Worm (Caenorhabditis elegans) whole organism, L2 larva: ENCODE data around the gene Y17G9B.5.
A peak's percentile ranks its signal among the peaks of the same experiment; 100 is the strongest.

Experiments
- C34F6.9 ChIP-seq: fragments of 150-350 bp; optimal IDR thresholded peaks from 2 replicates; lab custom pipeline; 2014; ENCODE audit warnings: missing biosample characterization, missing genetic modification characterization
- Y55F3AM.14 ChIP-seq: fragments of 200-800 bp; sonication (Bioruptor generic); optimal IDR thresholded peaks from 2 replicates; lab custom pipeline; 2018; ENCODE audit warnings: mild to moderate bottlenecking, missing genetic modification characterization, missing compliant biosample characterization
- ZK546.5 ChIP-seq: sonication (generic microtip); optimal IDR thresholded peaks from 2 replicates; lab custom pipeline; 2017; ENCODE audit warnings: missing biosample characterization, missing genetic modification characterization
- alr-1 ChIP-seq: fragments of 150-350 bp; optimal IDR thresholded peaks from 2 replicates; lab custom pipeline; 2014; ENCODE audit warnings: missing biosample characterization, missing genetic modification characterization
- aly-2 ChIP-seq: fragments of 150-350 bp; optimal IDR thresholded peaks from 2 replicates; lab custom pipeline; 2014; ENCODE audit warnings: missing biosample characterization, missing genetic modification characterization
- ama-1 ChIP-seq: fragments of 150-350 bp; optimal IDR thresholded peaks from 2 replicates; lab custom pipeline; 2018; ENCODE audit warnings: inconsistent platforms
- blmp-1 ChIP-seq: sonication (generic microtip); optimal IDR thresholded peaks from 2 replicates; lab custom pipeline; 2017; ENCODE audit warnings: missing genetic modification characterization, mild to moderate bottlenecking, missing compliant biosample characterization, antibody characterized with exemption, moderate library complexity; ENCODE audit not compliant: insufficient read depth
- ceh-16 ChIP-seq: fragments of 150-350 bp; optimal IDR thresholded peaks from 2 replicates; lab custom pipeline; 2014; ENCODE audit warnings: missing biosample characterization, missing genetic modification characterization
- ceh-82 ChIP-seq: fragments of 150-350 bp; optimal IDR thresholded peaks from 2 replicates; lab custom pipeline; 2014; ENCODE audit warnings: missing biosample characterization, missing genetic modification characterization
- dmd-4 ChIP-seq: sonication (generic microtip); optimal IDR thresholded peaks from 2 replicates; lab custom pipeline; 2017; ENCODE audit warnings: missing biosample characterization, missing genetic modification characterization
- egl-27 ChIP-seq: sonication (generic microtip); optimal IDR thresholded peaks from 3 replicates; lab custom pipeline; 2017; ENCODE audit warnings: missing biosample characterization, missing genetic modification reagents, missing genetic modification characterization
- fos-1 ChIP-seq: fragments of 150-350 bp; optimal IDR thresholded peaks from 2 replicates; lab custom pipeline; 2014; ENCODE audit warnings: missing biosample characterization, missing genetic modification characterization
- gmeb-1 ChIP-seq: fragments of 150-350 bp; optimal IDR thresholded peaks from 2 replicates; lab custom pipeline; 2014; ENCODE audit warnings: missing biosample characterization, missing genetic modification characterization
- lin-11 ChIP-seq: fragments of 150-350 bp; sonication (generic microtip); optimal IDR thresholded peaks from 2 replicates; lab custom pipeline; 2014; ENCODE audit warnings: missing biosample characterization, missing genetic modification characterization, inconsistent platforms, mixed read lengths
- lin-39 ChIP-seq: fragments of 150-350 bp; optimal IDR thresholded peaks from 2 replicates; lab custom pipeline; 2014; ENCODE audit warnings: missing biosample characterization, missing genetic modification reagents, missing genetic modification characterization
- lsy-2 ChIP-seq, 2 experiments: fragments of 150-350 bp in 1 of 2; sonication (generic microtip) in 1 of 2; optimal IDR thresholded peaks; 2 replicates each; lab custom pipeline; 2014 to 2017; ENCODE audit warnings: missing biosample characterization in 2 of 2, missing genetic modification characterization in 2 of 2
- mab-5 ChIP-seq: fragments of 150-350 bp; optimal IDR thresholded peaks from 2 replicates; lab custom pipeline; 2014; ENCODE audit warnings: missing biosample characterization, missing genetic modification characterization
- mbf-1 ChIP-seq: sonication (generic microtip); optimal IDR thresholded peaks from 2 replicates; lab custom pipeline; 2017; ENCODE audit warnings: missing biosample characterization, missing genetic modification characterization
- mdl-1 ChIP-seq, 2 experiments: fragments of 150-350 bp in 1 of 2; sonication (generic microtip) in 1 of 2; optimal IDR thresholded peaks; 2 replicates each; lab custom pipeline; 2017; ENCODE audit warnings: missing biosample characterization in 2 of 2, missing genetic modification characterization in 2 of 2
- nhr-11 ChIP-seq: fragments of 150-350 bp; optimal IDR thresholded peaks from 2 replicates; lab custom pipeline; 2014; ENCODE audit warnings: missing biosample characterization, missing genetic modification characterization
- nhr-21 ChIP-seq: fragments of 150-350 bp; optimal IDR thresholded peaks from 2 replicates; lab custom pipeline; 2014; ENCODE audit warnings: missing biosample characterization, missing genetic modification characterization
- nhr-23 ChIP-seq: fragments of 150-350 bp; optimal IDR thresholded peaks from 2 replicates; lab custom pipeline; 2014; ENCODE audit warnings: missing biosample characterization, missing genetic modification reagents, missing genetic modification characterization
- nhr-25 ChIP-seq: fragments of 150-350 bp; sonication (generic microtip); optimal IDR thresholded peaks from 3 replicates; lab custom pipeline; 2014; ENCODE audit warnings: missing biosample characterization, missing genetic modification characterization
- nhr-6 ChIP-seq: fragments of 150-350 bp; optimal IDR thresholded peaks from 2 replicates; lab custom pipeline; 2014; ENCODE audit warnings: missing biosample characterization, missing genetic modification characterization
- nhr-77 ChIP-seq: fragments of 150-350 bp; optimal IDR thresholded peaks from 2 replicates; lab custom pipeline; 2014; ENCODE audit warnings: missing biosample characterization, missing genetic modification characterization
- skn-1 ChIP-seq: sonication (generic microtip); optimal IDR thresholded peaks from 2 replicates; lab custom pipeline; 2017; ENCODE audit warnings: missing biosample characterization, missing genetic modification characterization
- sma-9 ChIP-seq, 2 experiments: fragments of 150-350 bp in 1 of 2; sonication (generic microtip) in 1 of 2; optimal IDR thresholded peaks; 2 replicates each; lab custom pipeline; 2014 to 2016; ENCODE audit warnings: missing genetic modification characterization in 2 of 2, mild to moderate bottlenecking in 1 of 2, missing biosample characterization in 1 of 2, missing compliant biosample characterization in 1 of 2, missing genetic modification reagents in 1 of 2, moderate library complexity in 1 of 2
- snpc-4 ChIP-seq: fragments of 150-350 bp; optimal IDR thresholded peaks from 2 replicates; lab custom pipeline; 2014; ENCODE audit warnings: missing biosample characterization, missing genetic modification characterization
- unc-39 ChIP-seq: fragments of 150-350 bp; optimal IDR thresholded peaks from 2 replicates; lab custom pipeline; 2014; ENCODE audit warnings: missing biosample characterization, missing genetic modification characterization
- unc-62 ChIP-seq: fragments of 150-350 bp; optimal IDR thresholded peaks from 2 replicates; lab custom pipeline; 2014; ENCODE audit warnings: missing biosample characterization, missing genetic modification reagents, missing genetic modification characterization
- ztf-1 ChIP-seq: fragments of 200-800 bp; sonication (Bioruptor generic); conservative IDR thresholded peaks from 2 replicates; pipeline ENCODE4 v1.3.6; 2022; ENCODE audit warnings: missing genetic modification characterization, missing compliant biosample characterization
- ztf-4 ChIP-seq: fragments of 150-350 bp; optimal IDR thresholded peaks from 2 replicates; lab custom pipeline; 2014; ENCODE audit warnings: missing biosample characterization, missing genetic modification characterization

Y17G9B.5 gene

ce11 chrIV:4758659-4759058 lies 8.6 kb downstream of the Y17G9B.5 start, which contains the start of gene Y17G9B.8:
TSS of gene Y17G9B.8 (minus strand) at chrIV:4758840.
- TF ChIP-seq lsy-2 (tag; optimal IDR thresholded peaks at IDR 0.05; lab: Kevin White, UChicago) = peak in 1 of 2 experiments; percentile 24
- no peak for TF ChIP-seq gmeb-1
- no peak for TF ChIP-seq snpc-4
- no peak for TF ChIP-seq blmp-1 (tag; lab: Kevin White, UChicago)
- TF ChIP-seq alr-1 (tag; lab: Kevin White, UChicago) = no peak
- TF ChIP-seq ZK546.5 (tag; lab: Kevin White, UChicago) = no peak
- no peak for TF ChIP-seq lin-39 (tag; lab: Kevin White, UChicago)
- no peak for TF ChIP-seq dmd-4

DNA sequence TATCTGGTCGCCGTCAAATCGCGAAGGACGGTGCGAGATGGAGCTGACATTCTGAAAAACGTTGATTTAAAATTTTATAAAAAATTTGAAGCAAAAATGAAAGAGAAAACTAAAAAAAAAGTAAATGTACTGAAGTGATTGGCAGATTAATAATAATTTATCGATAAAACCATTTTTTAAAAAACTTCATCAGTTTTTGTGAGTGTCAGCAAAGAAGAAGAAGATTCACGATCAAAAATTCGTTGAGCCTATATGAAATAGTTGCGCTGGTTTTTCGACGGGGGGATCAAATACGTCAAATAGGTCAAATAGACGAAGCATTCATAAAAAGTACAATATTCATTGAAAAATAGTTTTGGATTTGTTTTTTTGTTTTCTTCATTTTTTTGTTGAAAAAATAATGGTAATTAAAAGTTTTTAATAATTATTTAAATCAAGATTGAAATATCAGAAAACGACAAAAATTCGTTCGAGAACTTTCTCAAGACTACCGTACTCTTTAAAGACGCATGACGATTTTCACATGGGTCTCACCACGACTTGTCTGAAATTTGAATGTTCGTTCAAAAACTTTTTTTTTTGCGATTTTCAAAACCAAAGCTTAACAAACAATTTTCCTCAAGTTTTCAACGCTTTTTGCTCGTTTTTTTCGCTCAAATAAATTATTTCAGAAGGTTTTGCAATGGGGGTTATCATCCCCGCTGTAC lies 10.5 kb downstream of the Y17G9B.5 start, which contains the start of the genes memi-1 and cyp-31A3:
TSS of gene memi-1 (minus strand) at position 51 of the 707 bp plus-strand sequence.
TSS of gene cyp-31A3 (plus strand) at position 672 of the 707 bp plus-strand sequence.
- TF ChIP-seq nhr-11 (tag; lab: Kevin White, UChicago) (no peak), ama-1 (no peak), Y55F3AM.14 (GFP tag; lab: Kevin White, UChicago) (no peak), lsy-2 (tag; optimal IDR thresholded peaks at IDR 0.05; lab: Kevin White, UChicago) (no peak), aly-2 (tag; lab: Kevin White, UChicago) (no peak), nhr-23 (no peak), ceh-16 (tag; lab: Kevin White, UChicago) (no peak), skn-1 (no peak), C34F6.9 (tag; lab: Kevin White, UChicago) (no peak), egl-27 (no peak), dmd-4 (no peak)

ce11 chrIV:4762990-4763545 lies 13.0 kb downstream of the Y17G9B.5 start:
- TF ChIP-seq lsy-2 (tag; optimal IDR thresholded peaks at IDR 0.05; lab: Kevin White, UChicago) = peak in 1 of 2 experiments; percentile 52

- TF ChIP-seq gmeb-1 (no peak), mbf-1 (tag; lab: Kevin White, UChicago) (no peak), ceh-16 (tag; lab: Kevin White, UChicago) (no peak), mab-5 (tag; lab: Kevin White, UChicago) (no peak), nhr-21 (no peak), nhr-11 (tag; lab: Kevin White, UChicago) (no peak)
Measured at ce11 chrIV:4763844-4764243, 13.8 kb downstream of the Y17G9B.5 start, which contains the start of gene Y17G9B.2. TSS of gene Y17G9B.2 (plus strand) at chrIV:4764144.

- no peak for TF ChIP-seq alr-1 (tag; lab: Kevin White, UChicago)
Measured at ce11 chrIV:4764422-4764821, 14.4 kb downstream of the Y17G9B.5 start, which contains the start of gene npp-26. TSS of gene npp-26 (plus strand) at chrIV:4764722.

DNA sequence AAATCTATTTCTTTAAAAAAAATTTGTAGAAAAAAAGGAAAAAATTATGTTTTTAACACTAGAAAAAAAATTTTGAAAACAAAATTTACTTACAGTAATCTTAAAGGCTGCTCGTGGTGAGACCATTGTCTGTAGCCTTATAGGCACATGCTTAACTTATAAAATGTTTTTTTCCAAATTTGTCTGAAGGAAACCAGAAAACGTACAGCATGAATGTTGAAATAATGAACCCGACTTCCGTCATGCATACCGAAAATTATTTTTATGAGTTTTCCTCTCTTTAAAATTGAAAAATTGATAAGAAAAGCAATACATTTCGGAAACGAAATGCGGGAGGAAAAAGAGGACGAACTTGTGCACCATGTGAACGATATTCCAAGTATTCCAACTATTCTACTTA lies 21.8 kb downstream of the Y17G9B.5 start, which contains the start of gene R11E3.2:
TSS of gene R11E3.2 (plus strand) at position 301 of the 400 bp plus-strand sequence.
- TF ChIP-seq fos-1 (tag; lab: Kevin White, UChicago) (peak; percentile 29), dmd-4 (no peak), alr-1 (tag; lab: Kevin White, UChicago) (no peak), nhr-25 (tag; lab: Kevin White, UChicago) (no peak)
- TF ChIP-seq, all 48 proteins: peak for 1

- no peak for TF ChIP-seq unc-62
- TF ChIP-seq mdl-1 (tag; optimal IDR thresholded peaks at IDR 0.05; lab: Kevin White, UChicago) = no peak
- TF ChIP-seq dmd-4 = no peak
- no peak for TF ChIP-seq nhr-23
- TF ChIP-seq ama-1 = no peak
- no peak for TF ChIP-seq ztf-4
- no peak for TF ChIP-seq lin-11 (tag; lab: Kevin White, UChicago)
- TF ChIP-seq mbf-1 (tag; lab: Kevin White, UChicago) = no peak
- no peak for TF ChIP-seq C34F6.9 (tag; lab: Kevin White, UChicago)
- TF ChIP-seq ztf-1 (GFP tag; lab: Robert Waterston, UW) = no peak
- TF ChIP-seq sma-9 (GFP tag; optimal IDR thresholded peaks at IDR 0.05; lab: Kevin White, UChicago) = no peak
- no peak for TF ChIP-seq sma-9 (tag; optimal IDR thresholded peaks at IDR 0.05; lab: Kevin White, UChicago)
- no peak for TF ChIP-seq ceh-82 (tag; lab: Kevin White, UChicago)
- TF ChIP-seq unc-39 (tag; lab: Kevin White, UChicago) = no peak
- TF ChIP-seq egl-27 = no peak
- no peak for TF ChIP-seq Y55F3AM.14 (GFP tag; lab: Kevin White, UChicago)
- no peak for TF ChIP-seq blmp-1 (tag; lab: Kevin White, UChicago)
- no peak for TF ChIP-seq nhr-6 (tag; lab: Kevin White, UChicago)
- no peak for TF ChIP-seq nhr-77
- no peak for TF ChIP-seq ZK546.5 (tag; lab: Kevin White, UChicago)
- TF ChIP-seq snpc-4 = no peak
Measured at ce11 chrIV:4776001-4776400, 26.0 kb downstream of the Y17G9B.5 start, which contains the start of gene R11E3.19. TSS of gene R11E3.19 (minus strand) at chrIV:4776101.
